Fruit fly (Drosophila melanogaster) whole organism, wandering third instar larva: ENCODE results near the gene NC2beta.

Experiments used
- Abd-B ChIP-seq: fragments of >200 bp; optimal IDR thresholded peaks from 2 replicates; lab custom pipeline; 2017; ENCODE audit warnings: missing biosample characterization, missing genetic modification characterization
- CG32264 ChIP-seq: fragments of 200-800 bp; sonication (Bioruptor generic); optimal IDR thresholded peaks from 2 replicates; lab custom pipeline; 2016; ENCODE audit warnings: missing biosample characterization, missing genetic modification characterization
- CG9705 ChIP-seq: fragments of 200-800 bp; sonication (Bioruptor generic); optimal IDR thresholded peaks from 2 replicates; lab custom pipeline; 2018; ENCODE audit warnings: missing biosample characterization, mild to moderate bottlenecking, missing genetic modification characterization
- Dfd ChIP-seq: fragments of >200 bp; optimal IDR thresholded peaks from 2 replicates; lab custom pipeline; 2017; ENCODE audit warnings: missing biosample characterization, missing genetic modification characterization
- Dif ChIP-seq: fragments of 200-275, 200-300 bp; sonication (Bioruptor generic); optimal IDR thresholded peaks from 2 replicates; lab custom pipeline; 2018; ENCODE audit warnings: missing biosample characterization, missing genetic modification characterization; ENCODE audit not compliant: partially characterized antibody
- GATAd ChIP-seq: sonication (Bioruptor generic); optimal IDR thresholded peaks from 2 replicates; lab custom pipeline; 2016; ENCODE audit warnings: missing biosample characterization, missing genetic modification characterization
- Hnf4 ChIP-seq: fragments of 200-800 bp; sonication (Bioruptor generic); optimal IDR thresholded peaks from 2 replicates; lab custom pipeline; 2016; ENCODE audit warnings: missing biosample characterization, mild to moderate bottlenecking, missing genetic modification characterization
- Hr83 ChIP-seq: fragments of 200-300 bp; sonication (Bioruptor generic); optimal IDR thresholded peaks from 2 replicates; lab custom pipeline; 2016; ENCODE audit warnings: missing biosample characterization, mild to moderate bottlenecking, missing genetic modification characterization, moderate library complexity; ENCODE audit not compliant: poor library complexity, severe bottlenecking
- Jra ChIP-seq: sonication (Bioruptor generic); optimal IDR thresholded peaks from 2 replicates; lab custom pipeline; 2016; ENCODE audit warnings: missing biosample characterization, missing genetic modification characterization
- Mio ChIP-seq: sonication (Bioruptor generic); optimal IDR thresholded peaks from 2 replicates; lab custom pipeline; 2016; ENCODE audit warnings: missing biosample characterization, missing genetic modification characterization
- Myc ChIP-seq: fragments of >200 bp; optimal IDR thresholded peaks from 2 replicates; lab custom pipeline; 2017
- N ChIP-seq: fragments of >200 bp; optimal IDR thresholded peaks from 2 replicates; lab custom pipeline; 2018; ENCODE audit warnings: missing biosample characterization, missing external identifiers, missing genetic modification characterization
- Rel ChIP-seq, 2 experiments: fragments of 200-800 bp; sonication (Bioruptor generic) in 1 of 2; optimal IDR thresholded peaks; 2 replicates in 1 of 2; 3 replicates in 1 of 2; lab custom pipeline; 2016 to 2019; ENCODE audit warnings: mild to moderate bottlenecking in 2 of 2, missing biosample characterization in 2 of 2, missing genetic modification characterization in 2 of 2, moderate library complexity in 1 of 2
- Sp1 ChIP-seq: fragments of 200-800 bp; sonication (Bioruptor generic); optimal IDR thresholded peaks from 3 replicates; lab custom pipeline; 2019; ENCODE audit warnings: missing biosample characterization, mild to moderate bottlenecking, missing genetic modification characterization, moderate library complexity
- Vsx2 ChIP-seq: fragments of 200-300, 225-300 bp; sonication (Bioruptor generic); optimal IDR thresholded peaks from 2 replicates; lab custom pipeline; 2018; ENCODE audit warnings: missing biosample characterization, missing genetic modification characterization; ENCODE audit not compliant: partially characterized antibody
- br ChIP-seq: fragments of 200-800 bp; sonication (Bioruptor generic); optimal IDR thresholded peaks from 2 replicates; lab custom pipeline; 2016; ENCODE audit warnings: missing biosample characterization, missing genetic modification characterization
- brk ChIP-seq: fragments of 200-800 bp; sonication (Bioruptor generic); optimal IDR thresholded peaks from 2 replicates; lab custom pipeline; 2016; ENCODE audit warnings: missing biosample characterization, mild to moderate bottlenecking, missing genetic modification characterization
- dl ChIP-seq, 2 experiments: fragments of 175-275, 200-275 bp in 1 of 2; fragments of 200-275 bp in 1 of 2; sonication (Bioruptor generic); optimal IDR thresholded peaks; lab custom pipeline; 2018; ENCODE audit warnings: mild to moderate bottlenecking in 2 of 2, missing biosample characterization in 2 of 2, missing genetic modification characterization in 2 of 2, moderate library complexity in 2 of 2; ENCODE audit not compliant: partially characterized antibody in 2 of 2, insufficient read depth in 1 of 2
- dmrt93B ChIP-seq: fragments of 200-800 bp; sonication (Bioruptor generic); optimal IDR thresholded peaks from 2 replicates; lab custom pipeline; 2018; ENCODE audit warnings: missing biosample characterization, mild to moderate bottlenecking, missing genetic modification characterization
- dsf ChIP-seq: sonication (Bioruptor generic); optimal IDR thresholded peaks from 2 replicates; lab custom pipeline; 2016; ENCODE audit warnings: missing biosample characterization, missing genetic modification characterization, borderline replicate concordance
- ey ChIP-seq: fragments of 200-800 bp; sonication (Bioruptor generic); optimal IDR thresholded peaks from 2 replicates; lab custom pipeline; 2016; ENCODE audit warnings: missing biosample characterization, missing genetic modification characterization
- foxo ChIP-seq, 2 experiments: fragments of 200-800 bp; sonication (Bioruptor generic); optimal IDR thresholded peaks; 2 replicates in 1 of 2; 3 replicates in 1 of 2; lab custom pipeline; 2016 to 2017; ENCODE audit warnings: missing biosample characterization in 2 of 2, missing genetic modification characterization in 2 of 2
- h ChIP-seq: fragments of 200-800 bp; sonication (Bioruptor generic); optimal IDR thresholded peaks from 3 replicates; lab custom pipeline; 2016; ENCODE audit warnings: missing biosample characterization, mild to moderate bottlenecking, missing genetic modification characterization
- jim ChIP-seq: fragments of 175-275, 200-325 bp; sonication (Bioruptor generic); optimal IDR thresholded peaks from 2 replicates; lab custom pipeline; 2016; ENCODE audit warnings: missing biosample characterization, mild to moderate bottlenecking, missing genetic modification characterization
- pan ChIP-seq: fragments of >200 bp; optimal IDR thresholded peaks from 2 replicates; lab custom pipeline; 2017
- psq ChIP-seq: fragments of 200-800 bp; sonication (Bioruptor generic); optimal IDR thresholded peaks from 3 replicates; lab custom pipeline; 2017; ENCODE audit warnings: missing biosample characterization, mild to moderate bottlenecking, missing genetic modification characterization, moderate library complexity
- sage ChIP-seq: fragments of 200-800 bp; sonication (Bioruptor generic); optimal IDR thresholded peaks from 2 replicates; lab custom pipeline; 2016; ENCODE audit warnings: missing biosample characterization, mild to moderate bottlenecking, missing genetic modification characterization
- sv ChIP-seq: fragments of 200-800 bp; sonication (Bioruptor generic); optimal IDR thresholded peaks from 3 replicates; lab custom pipeline; 2016; ENCODE audit warnings: missing biosample characterization, missing genetic modification characterization
- tai ChIP-seq: sonication (Bioruptor generic); optimal IDR thresholded peaks from 2 replicates; lab custom pipeline; 2016; ENCODE audit warnings: missing biosample characterization, missing genetic modification characterization
- usp ChIP-seq: fragments of >200 bp; optimal IDR thresholded peaks from 2 replicates; lab custom pipeline; 2017; ENCODE audit warnings: missing biosample characterization, missing genetic modification characterization
- woc ChIP-seq: sonication (Bioruptor generic); optimal IDR thresholded peaks from 2 replicates; lab custom pipeline; 2016; ENCODE audit warnings: missing biosample characterization, mild to moderate bottlenecking, missing genetic modification characterization

The NC2beta gene

DNA sequence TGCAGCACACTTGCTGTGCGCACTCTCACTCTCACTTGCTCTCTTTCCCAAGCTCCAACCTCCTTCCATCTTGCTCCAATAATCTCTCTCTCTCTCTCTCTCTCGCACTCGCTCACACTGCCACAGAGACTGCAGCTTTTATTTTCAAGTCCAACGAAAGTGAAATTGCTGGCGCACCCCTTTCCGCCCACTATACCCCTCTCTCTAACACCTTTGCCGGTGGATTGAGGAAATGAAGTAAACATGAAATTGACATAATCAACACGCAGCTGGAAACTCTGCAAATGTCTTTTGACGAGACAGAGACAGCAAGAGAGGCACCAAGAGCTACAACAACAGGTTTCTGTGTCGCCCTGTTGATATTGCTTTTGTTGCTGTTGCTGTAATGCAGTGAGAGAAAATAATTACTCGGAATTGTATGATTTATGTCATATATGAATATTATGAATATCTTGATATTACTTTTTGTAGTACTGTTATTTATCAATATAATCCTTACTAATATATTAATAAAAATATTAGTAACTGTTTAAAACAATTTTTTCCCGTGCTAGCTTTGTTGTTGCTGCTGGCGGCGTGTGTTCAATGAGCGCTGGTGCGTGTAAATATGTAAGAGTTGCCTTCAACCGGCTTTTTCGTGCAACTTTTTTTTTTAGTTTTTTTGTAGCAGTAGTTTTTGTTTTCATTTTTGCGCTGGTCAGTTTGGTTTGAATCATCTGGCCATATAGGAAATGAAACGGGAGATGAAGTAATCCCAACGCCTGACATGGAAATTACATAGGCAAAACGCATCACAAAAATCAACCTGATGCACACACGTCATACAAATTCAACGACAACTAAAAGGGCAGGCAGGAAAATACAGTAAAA lies 11.8 kb upstream of the NC2beta start (continued):
- TF ChIP-seq Dfd = no peak
- TF ChIP-seq jim = no peak
- no peak for TF ChIP-seq usp (GFP tag; lab: Kevin White, UChicago)
- peak; percentile 85 for TF ChIP-seq sv (GFP tag; lab: Kevin White, UChicago)
- TF ChIP-seq Abd-B (GFP tag; lab: Kevin White, UChicago) = no peak
- no peak for TF ChIP-seq CG32264 (GFP tag; lab: Kevin White, UChicago)
- peak; percentile 72 for TF ChIP-seq brk (GFP tag; lab: Kevin White, UChicago)
- TF ChIP-seq dsf (GFP tag; lab: Kevin White, UChicago) = no peak
- TF ChIP-seq, all 38 proteins: peak for 23

DNA sequence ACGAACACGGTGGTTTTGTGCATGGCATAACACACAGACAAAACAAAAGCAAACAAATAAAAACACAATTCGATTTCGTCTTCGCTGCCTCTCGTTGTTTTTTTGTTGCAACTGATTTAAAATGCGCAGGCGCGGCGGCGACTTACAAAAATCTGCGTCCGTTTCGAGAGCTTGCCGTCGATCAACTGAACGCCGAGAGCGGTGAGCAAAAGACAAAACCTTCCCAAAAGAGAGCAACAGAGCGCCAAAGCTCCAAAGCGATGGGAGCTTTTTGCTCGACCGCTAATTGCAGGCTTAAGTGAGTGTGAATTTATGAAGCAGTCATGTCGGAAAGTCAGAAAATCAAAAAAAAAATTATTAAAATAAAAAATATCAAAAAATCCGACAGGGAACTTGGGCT lies 10.2 kb upstream of the NC2beta start, which contains the start of gene mol:
Gene mol (minus strand): TSS at position 190 of the 400 bp plus-strand sequence.
- no peak for TF ChIP-seq Myc (lab: Kevin White, UChicago)
- TF ChIP-seq Hr83 (GFP tag; lab: Kevin White, UChicago) = peak; percentile 16
- TF ChIP-seq Vsx2 (GFP tag; lab: Kevin White, UChicago) = peak; percentile 14
- no peak for TF ChIP-seq Abd-B (GFP tag; lab: Kevin White, UChicago)
- TF ChIP-seq Mio (GFP tag; lab: Kevin White, UChicago) = no peak
- peak; percentile 57 for TF ChIP-seq Dif (GFP tag; lab: Kevin White, UChicago)
- TF ChIP-seq jim = peak; percentile 50
- TF ChIP-seq dl (GFP tag; optimal IDR thresholded peaks at IDR 0.05; lab: Kevin White, UChicago; ENCODE audit: insufficient read depth in 1 of 2, partially characterized antibody in 2 of 2) = peak; percentile 14 to 27
- no peak for TF ChIP-seq tai (GFP tag; lab: Kevin White, UChicago)
- no peak for TF ChIP-seq h
- TF ChIP-seq N (GFP tag; lab: Kevin White, UChicago) = no peak

DNA sequence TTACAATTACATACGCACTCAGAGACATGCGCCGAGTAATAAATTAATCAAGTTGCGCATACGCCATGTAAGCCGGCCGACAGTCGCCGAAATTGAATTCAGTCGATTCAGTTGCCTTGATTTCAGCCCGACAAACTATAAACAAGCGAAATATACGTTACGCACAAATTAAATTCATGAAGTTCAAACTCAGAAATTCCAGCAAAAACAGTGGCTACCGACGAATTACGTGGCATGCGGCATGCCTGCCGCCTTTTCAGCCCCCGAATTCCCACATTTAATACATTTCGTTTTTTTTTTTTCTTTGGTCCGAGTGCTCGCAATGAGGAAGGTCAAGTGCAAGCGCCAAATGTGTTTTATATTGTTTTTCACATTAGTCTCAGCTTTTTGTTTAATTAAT lies 7.3 kb upstream of the NC2beta start:
- TF ChIP-seq dl (GFP tag; optimal IDR thresholded peaks at IDR 0.05; lab: Kevin White, UChicago; ENCODE audit: insufficient read depth in 1 of 2, partially characterized antibody in 2 of 2) (no peak), Sp1 (GFP tag; lab: Kevin White, UChicago) (no peak), dsf (GFP tag; lab: Kevin White, UChicago) (no peak), GATAd (GFP tag; lab: Kevin White, UChicago) (no peak), sv (GFP tag; lab: Kevin White, UChicago) (no peak), pan (lab: Kevin White, UChicago) (no peak), Rel (GFP tag; optimal IDR thresholded peaks at IDR 0.05; lab: Kevin White, UChicago) (no peak), Rel (tag; optimal IDR thresholded peaks at IDR 0.05; lab: Kevin White, UChicago) (no peak), ey (GFP tag; lab: Kevin White, UChicago) (no peak), sage (GFP tag; lab: Kevin White, UChicago) (no peak), jim (no peak), foxo (GFP tag; optimal IDR thresholded peaks at IDR 0.05; lab: Kevin White, UChicago) (no peak), woc (GFP tag; lab: Kevin White, UChicago) (no peak), Jra (GFP tag; lab: Kevin White, UChicago) (no peak), Hnf4 (GFP tag; lab: Kevin White, UChicago) (no peak), h (no peak), brk (GFP tag; lab: Kevin White, UChicago) (no peak), Dif (GFP tag; lab: Kevin White, UChicago) (no peak), CG9705 (GFP tag; lab: Kevin White, UChicago) (no peak)
- TF ChIP-seq, all 38 proteins: peak for 0

DNA sequence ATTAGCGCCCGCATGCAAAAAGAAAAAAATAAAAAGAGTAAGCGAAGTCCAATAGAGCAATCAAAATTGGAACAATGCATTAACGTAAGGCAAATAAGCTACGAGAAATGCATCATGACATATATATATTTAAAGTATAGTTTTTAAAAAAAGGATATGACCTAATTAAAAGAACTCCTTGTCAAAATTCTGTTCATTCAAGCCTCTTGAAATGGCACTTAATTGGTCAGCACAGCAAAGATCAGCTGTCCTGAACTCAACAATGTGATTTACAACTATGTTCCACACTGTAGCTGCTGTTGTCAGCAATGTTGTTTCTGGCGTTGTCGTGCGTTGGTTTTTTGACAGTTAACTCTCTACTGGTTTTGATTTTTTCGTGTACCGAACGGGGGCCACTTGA lies 5.8 kb upstream of the NC2beta start:
- no peak for TF ChIP-seq br (GFP tag; lab: Kevin White, UChicago)
- TF ChIP-seq psq (GFP tag; lab: Kevin White, UChicago) = no peak
- TF ChIP-seq jim = no peak
- TF ChIP-seq GATAd (GFP tag; lab: Kevin White, UChicago) = no peak
- TF ChIP-seq dmrt93B = no peak
- TF ChIP-seq Jra (GFP tag; lab: Kevin White, UChicago) = no peak
- TF ChIP-seq Dfd = no peak
- TF ChIP-seq, all 38 proteins: peak for 0
